Worm (Caenorhabditis elegans) whole organism, young adult: Measurements from ENCODE around the gene fbxc-51.

Source experiments
- B0019.2 ChIP-seq: fragments of 200-800 bp; sonication (Bioruptor generic); conservative IDR thresholded peaks from 2 replicates; pipeline ENCODE4 v1.3.6; 2022; ENCODE audit warnings: missing genetic modification reagents, missing genetic modification characterization, missing compliant biosample characterization
- F23B12.7 ChIP-seq: sonication (generic microtip); optimal IDR thresholded peaks from 2 replicates; lab custom pipeline; 2017; ENCODE audit warnings: missing genetic modification characterization, mild to moderate bottlenecking, missing compliant biosample characterization, antibody characterized with exemption, moderate library complexity; ENCODE audit not compliant: insufficient read depth
- F57C9.4 ChIP-seq: sonication (generic microtip); optimal IDR thresholded peaks from 2 replicates; lab custom pipeline; 2017; ENCODE audit warnings: mild to moderate bottlenecking, missing genetic modification characterization, missing compliant biosample characterization
- Y67H2A.10 ChIP-seq: fragments of 200-800 bp; sonication (Bioruptor generic); conservative IDR thresholded peaks from 2 replicates; pipeline ENCODE4 v1.3.6; 2022; ENCODE audit warnings: missing genetic modification reagents, missing genetic modification characterization, missing compliant biosample characterization
- ama-1 ChIP-seq, 3 experiments: fragments of 150-350 bp in 1 of 3; sonication (generic microtip) in 2 of 3; optimal IDR thresholded peaks; 2 replicates each; lab custom pipeline; 2014 to 2018; ENCODE audit warnings: missing biosample characterization in 2 of 3, missing genetic modification characterization in 2 of 3, missing genetic modification reagents in 2 of 3
- ceh-40 ChIP-seq: fragments of 200-800 bp; sonication (Bioruptor generic); IDR thresholded peaks from 2 replicates; pipeline ENCODE4 v1.3.6; 2022; ENCODE audit warnings: missing genetic modification characterization, missing compliant biosample characterization
- ceh-58 ChIP-seq: fragments of 200-800 bp; sonication (Bioruptor generic); IDR thresholded peaks from 2 replicates; pipeline ENCODE4 v1.3.6; 2022; ENCODE audit warnings: missing genetic modification characterization, missing compliant biosample characterization
- dpff-1 ChIP-seq: sonication (generic microtip); optimal IDR thresholded peaks from 2 replicates; lab custom pipeline; 2017; ENCODE audit warnings: mild to moderate bottlenecking, missing genetic modification characterization, missing compliant biosample characterization
- hmg-1.2 ChIP-seq: fragments of 200-800 bp; sonication (Bioruptor generic); IDR thresholded peaks from 2 replicates; pipeline ENCODE4 v1.3.6; 2022; ENCODE audit warnings: missing genetic modification reagents, missing genetic modification characterization, missing compliant biosample characterization
- hrde-1 ChIP-seq: sonication (generic microtip); optimal IDR thresholded peaks from 2 replicates; lab custom pipeline; 2016; ENCODE audit warnings: missing genetic modification characterization, mild to moderate bottlenecking, missing compliant biosample characterization, moderate library complexity, missing genotype, missing genetic modification reagents, borderline replicate concordance
- mxl-1 ChIP-seq: sonication (generic microtip); optimal IDR thresholded peaks from 2 replicates; lab custom pipeline; 2016; ENCODE audit warnings: missing genetic modification characterization, missing compliant biosample characterization
- pha-4 ChIP-seq: fragments of 150-350 bp; sonication (generic microtip); optimal IDR thresholded peaks from 2 replicates; lab custom pipeline; 2014; ENCODE audit warnings: missing biosample characterization, missing genetic modification reagents, missing genetic modification characterization
- zfh-2 ChIP-seq: fragments of 200-800 bp; sonication (Bioruptor generic); conservative IDR thresholded peaks from 2 replicates; pipeline ENCODE4 v1.3.6; 2022; ENCODE audit warnings: missing genetic modification reagents, missing genetic modification characterization, missing compliant biosample characterization

DNA sequence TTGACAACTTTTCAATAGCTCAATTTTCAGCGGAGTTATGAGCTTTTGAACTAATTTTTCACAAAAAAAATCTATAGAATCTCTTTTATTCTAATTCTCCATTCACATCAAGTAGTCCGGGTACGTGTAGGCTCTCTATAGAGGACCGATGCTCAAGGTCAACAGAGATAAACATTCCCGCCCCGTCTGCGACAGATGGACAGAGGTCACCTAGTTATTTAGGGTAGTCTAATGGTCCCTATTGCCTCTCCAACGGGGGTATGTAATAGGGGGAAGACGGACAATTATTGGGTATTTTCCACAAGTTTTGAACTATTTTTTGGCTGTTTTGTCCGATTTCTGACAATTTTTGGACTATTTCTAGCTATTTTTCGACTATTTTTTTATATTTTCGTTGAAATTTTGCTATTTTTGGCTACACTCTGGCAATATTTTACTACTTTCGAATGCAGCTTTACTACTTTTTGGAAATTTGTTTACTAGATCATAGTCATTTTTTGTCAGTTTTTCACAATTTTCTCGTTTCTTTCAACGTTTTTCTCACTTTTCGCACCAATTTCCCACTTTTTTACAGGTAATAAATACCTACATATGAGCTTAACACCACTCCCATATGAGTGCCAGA lies at the start of gene fbxc-51:
- TF ChIP-seq pha-4 (tag; lab: Kevin White, UChicago): no peak
- TF ChIP-seq mxl-1 (tag; lab: Kevin White, UChicago): no peak
- TF ChIP-seq hrde-1 (tag; lab: Kevin White, UChicago): no peak
- TF ChIP-seq ceh-58 (GFP tag; lab: Robert Waterston, UW): no peak
- no peak for TF ChIP-seq zfh-2
- TF ChIP-seq B0019.2 (GFP tag; lab: Robert Waterston, UW): no peak
- TF ChIP-seq ama-1 (optimal IDR thresholded peaks at IDR 0.05; lab: Kevin White, UChicago): no peak
- no peak for TF ChIP-seq ama-1 (GFP tag; optimal IDR thresholded peaks at IDR 0.05; lab: Kevin White, UChicago)
- no peak for TF ChIP-seq dpff-1 (tag; lab: Kevin White, UChicago)
- no peak for TF ChIP-seq hmg-1.2 (GFP tag; lab: Robert Waterston, UW)
- no peak for TF ChIP-seq F23B12.7 (tag; lab: Kevin White, UChicago)
- no peak for TF ChIP-seq F57C9.4 (tag; lab: Kevin White, UChicago)
- TF ChIP-seq Y67H2A.10: no peak
- TF ChIP-seq ceh-40: no peak
